Fruit fly (Drosophila melanogaster) whole organism, embryonic: ENCODE results near the gene CG15047.

Experiments used
- Asciz ChIP-seq: fragments of 200-800 bp; sonication (Bioruptor generic); optimal IDR thresholded peaks from 2 replicates; lab custom pipeline; 2017; ENCODE audit warnings: missing biosample characterization, mild to moderate bottlenecking, missing genetic modification characterization, missing genetic modification reagents
- C15 ChIP-seq: fragments of 200-800 bp; sonication (Bioruptor generic); IDR thresholded peaks from 3 replicates; pipeline ENCODE4 v1.3.6; 2022; ENCODE audit warnings: missing biosample characterization, missing genetic modification characterization
- CG12104 ChIP-seq: fragments of 200-800 bp; sonication (Bioruptor generic); optimal IDR thresholded peaks from 3 replicates; lab custom pipeline; 2016; ENCODE audit warnings: missing biosample characterization, missing genetic modification characterization
- CG13894 ChIP-seq: fragments of 200-800 bp; sonication (Bioruptor generic); optimal IDR thresholded peaks from 3 replicates; lab custom pipeline; 2018; ENCODE audit warnings: missing biosample characterization, mild to moderate bottlenecking, missing genetic modification characterization, moderate library complexity
- CG15601 ChIP-seq: fragments of 200-800 bp; sonication (Bioruptor generic); optimal IDR thresholded peaks from 3 replicates; lab custom pipeline; 2019; ENCODE audit warnings: missing biosample characterization, mild to moderate bottlenecking, missing genetic modification characterization, moderate library complexity
- CG15696 ChIP-seq: fragments of 200-800 bp; sonication (Bioruptor generic); optimal IDR thresholded peaks from 2 replicates; lab custom pipeline; 2019; ENCODE audit warnings: missing biosample characterization, mild to moderate bottlenecking, missing genetic modification characterization, moderate library complexity
- CG17385 ChIP-seq: fragments of 200-800 bp; sonication (Bioruptor generic); optimal IDR thresholded peaks from 3 replicates; lab custom pipeline; 2018; ENCODE audit warnings: missing biosample characterization, mild to moderate bottlenecking, missing genetic modification characterization
- CG17829 ChIP-seq: fragments of 200-800 bp; optimal IDR thresholded peaks from 2 replicates; lab custom pipeline; 2019; ENCODE audit warnings: missing biosample characterization, mild to moderate bottlenecking, missing genetic modification characterization, moderate library complexity
- CG18476 ChIP-seq: fragments of 200-800 bp; sonication (Bioruptor generic); optimal IDR thresholded peaks from 2 replicates; lab custom pipeline; 2016; ENCODE audit warnings: missing biosample characterization, mild to moderate bottlenecking, missing genetic modification characterization
- CG18619 ChIP-seq: fragments of 200-800 bp; sonication (Bioruptor generic); optimal IDR thresholded peaks from 3 replicates; lab custom pipeline; 2017; ENCODE audit warnings: missing biosample characterization, mild to moderate bottlenecking, missing genetic modification characterization
- CG2678 ChIP-seq: fragments of 200-800 bp; sonication (Bioruptor generic); optimal IDR thresholded peaks from 3 replicates; lab custom pipeline; 2019; ENCODE audit warnings: missing biosample characterization, mild to moderate bottlenecking, missing genetic modification characterization, moderate library complexity
- CG2889 ChIP-seq: fragments of 200-800 bp; sonication (Bioruptor generic); IDR thresholded peaks from 3 replicates; pipeline ENCODE4 v1.3.6; 2022; ENCODE audit warnings: missing biosample characterization, missing genetic modification characterization
- CG34422 ChIP-seq: fragments of 200-800 bp; sonication (Bioruptor generic); IDR thresholded peaks from 3 replicates; pipeline ENCODE4 v1.3.6; 2022; ENCODE audit warnings: missing biosample characterization, missing genetic modification characterization
- CG7839 ChIP-seq: fragments of 200-800 bp; sonication (Bioruptor generic); optimal IDR thresholded peaks from 3 replicates; lab custom pipeline; 2018; ENCODE audit warnings: missing biosample characterization, mild to moderate bottlenecking, missing genetic modification characterization, moderate library complexity
- CG9437 ChIP-seq: fragments of 200-800 bp; sonication (Bioruptor generic); optimal IDR thresholded peaks from 2 replicates; lab custom pipeline; 2018; ENCODE audit warnings: missing biosample characterization, mild to moderate bottlenecking, missing genetic modification characterization
- CG9817 ChIP-seq: fragments of 200-800 bp; sonication (Bioruptor generic); optimal IDR thresholded peaks from 2 replicates; lab custom pipeline; 2018; ENCODE audit warnings: missing biosample characterization, mild to moderate bottlenecking, missing genetic modification characterization, moderate library complexity
- Camta ChIP-seq: fragments of 200-800 bp; sonication (Bioruptor generic); optimal IDR thresholded peaks from 2 replicates; lab custom pipeline; 2016; ENCODE audit warnings: missing biosample characterization, missing genetic modification characterization
- Dad ChIP-seq: fragments of 200-800 bp; sonication (Bioruptor generic); optimal IDR thresholded peaks from 3 replicates; lab custom pipeline; 2016; ENCODE audit warnings: missing biosample characterization, missing genetic modification characterization
- Dip3 ChIP-seq: fragments of 200-800 bp; sonication (Bioruptor generic); optimal IDR thresholded peaks from 3 replicates; lab custom pipeline; 2016; ENCODE audit warnings: missing biosample characterization, missing genetic modification characterization
- Doc3 ChIP-seq: fragments of 200-800 bp; sonication (Bioruptor generic); IDR thresholded peaks from 3 replicates; pipeline ENCODE4 v1.3.6; 2022; ENCODE audit warnings: missing biosample characterization, missing genetic modification characterization; ENCODE audit not compliant: partially characterized antibody
- E2f2 ChIP-seq: fragments of 200-800 bp; sonication (Bioruptor generic); IDR thresholded peaks from 2 replicates; pipeline ENCODE4 v1.3.6; 2022; ENCODE audit warnings: missing biosample characterization, missing genetic modification characterization
- Fer3 ChIP-seq: fragments of 200-800 bp; sonication (Bioruptor generic); optimal IDR thresholded peaks from 2 replicates; lab custom pipeline; 2018; ENCODE audit warnings: missing biosample characterization, mild to moderate bottlenecking, missing genetic modification characterization, moderate library complexity
- H2.0 ChIP-seq: fragments of 200-800 bp; sonication (Bioruptor generic); IDR thresholded peaks from 2 replicates; pipeline ENCODE4 v1.3.6; 2022; ENCODE audit warnings: missing biosample characterization, missing genetic modification characterization
- Hey ChIP-seq: fragments of 200-800 bp; sonication (Bioruptor generic); optimal IDR thresholded peaks from 3 replicates; lab custom pipeline; 2018; ENCODE audit warnings: missing biosample characterization, mild to moderate bottlenecking, missing genetic modification characterization
- Mes4 ChIP-seq: fragments of 200-800 bp; sonication (Bioruptor generic); optimal IDR thresholded peaks from 2 replicates; lab custom pipeline; 2016; ENCODE audit warnings: missing biosample characterization, missing genetic modification characterization
- Oaz ChIP-seq: fragments of 200-800 bp; sonication (Bioruptor generic); IDR thresholded peaks from 2 replicates; pipeline ENCODE4 v1.3.6; 2022; ENCODE audit warnings: missing biosample characterization, missing genetic modification characterization
- Optix ChIP-seq: fragments of 200-800 bp; sonication (Bioruptor generic); IDR thresholded peaks from 3 replicates; pipeline ENCODE4 v1.3.6; 2022; ENCODE audit warnings: missing biosample characterization, missing genetic modification characterization
- Side ChIP-seq: fragments of 200-800 bp; sonication (Bioruptor generic); optimal IDR thresholded peaks from 2 replicates; lab custom pipeline; 2016; ENCODE audit warnings: missing biosample characterization, missing genetic modification characterization
- Spps ChIP-seq: fragments of 200-800 bp; sonication (Bioruptor generic); optimal IDR thresholded peaks from 2 replicates; lab custom pipeline; 2018; ENCODE audit warnings: missing biosample characterization, mild to moderate bottlenecking, missing genetic modification characterization
- chn ChIP-seq: fragments of 200-800 bp; sonication (Bioruptor generic); optimal IDR thresholded peaks from 2 replicates; lab custom pipeline; 2016; ENCODE audit warnings: missing biosample characterization, missing genetic modification characterization
- crc ChIP-seq: fragments of 200-800 bp; sonication (Bioruptor generic); optimal IDR thresholded peaks from 2 replicates; lab custom pipeline; 2016; ENCODE audit warnings: missing biosample characterization, missing genetic modification characterization
- grn ChIP-seq: fragments of 200-800 bp; sonication (Bioruptor generic); optimal IDR thresholded peaks from 3 replicates; lab custom pipeline; 2017; ENCODE audit warnings: missing biosample characterization, missing genetic modification characterization
- hb ChIP-seq: fragments of 200-800 bp; sonication (Bioruptor generic); IDR thresholded peaks from 3 replicates; pipeline ENCODE4 v1.3.6; 2022; ENCODE audit warnings: missing biosample characterization, missing genetic modification characterization; ENCODE audit not compliant: partially characterized antibody
- klu ChIP-seq: fragments of 200-800 bp; sonication (Bioruptor generic); IDR thresholded peaks from 2 replicates; pipeline ENCODE4 v1.3.6; 2022; ENCODE audit warnings: missing biosample characterization, missing genetic modification characterization
- lbe ChIP-seq: fragments of 200-800 bp; sonication (Bioruptor generic); optimal IDR thresholded peaks from 2 replicates; lab custom pipeline; 2016; ENCODE audit warnings: missing biosample characterization, mild to moderate bottlenecking, missing genetic modification characterization
- lola ChIP-seq, 3 experiments: fragments of >200 bp in 2 of 3; fragments of 200-800 bp in 1 of 3; sonication (Bioruptor generic) in 1 of 3; optimal IDR thresholded peaks; 2 replicates each; lab custom pipeline; 2017 to 2019; ENCODE audit warnings: missing biosample characterization in 3 of 3, missing genetic modification characterization in 3 of 3, mild to moderate bottlenecking in 1 of 3, moderate library complexity in 1 of 3
- pb ChIP-seq: fragments of 200-800 bp; sonication (Bioruptor generic); optimal IDR thresholded peaks from 3 replicates; lab custom pipeline; 2016; ENCODE audit warnings: missing biosample characterization, missing genetic modification characterization
- pita ChIP-seq: fragments of 200-800 bp; sonication (Bioruptor generic); optimal IDR thresholded peaks from 2 replicates; lab custom pipeline; 2017; ENCODE audit warnings: missing biosample characterization, mild to moderate bottlenecking, missing genetic modification characterization
- pum ChIP-seq: fragments of 200-800 bp; sonication (Bioruptor generic); optimal IDR thresholded peaks from 2 replicates; lab custom pipeline; 2016; ENCODE audit warnings: missing biosample characterization, missing genetic modification characterization
- rib ChIP-seq: fragments of 200-800 bp; sonication (Bioruptor generic); IDR thresholded peaks from 2 replicates; pipeline ENCODE4 v1.3.6; 2022; ENCODE audit warnings: missing biosample characterization, missing genetic modification characterization
- schlank ChIP-seq: fragments of 200-800 bp; sonication (Bioruptor generic); optimal IDR thresholded peaks from 2 replicates; lab custom pipeline; 2018; ENCODE audit warnings: missing biosample characterization, mild to moderate bottlenecking, missing genetic modification characterization
- sob ChIP-seq: fragments of 200-800 bp; sonication (Bioruptor generic); IDR thresholded peaks from 2 replicates; pipeline ENCODE4 v1.3.6; 2022; ENCODE audit warnings: missing biosample characterization, missing genetic modification characterization
- stwl ChIP-seq: fragments of 200-800 bp; sonication (Bioruptor generic); optimal IDR thresholded peaks from 3 replicates; lab custom pipeline; 2018; ENCODE audit warnings: missing biosample characterization, mild to moderate bottlenecking, missing genetic modification characterization, moderate library complexity
- sug ChIP-seq: fragments of 200-800 bp; optimal IDR thresholded peaks from 2 replicates; lab custom pipeline; 2019; ENCODE audit warnings: missing biosample characterization, mild to moderate bottlenecking, missing genetic modification characterization, moderate library complexity
- tgo ChIP-seq: fragments of 200-800 bp; sonication (Bioruptor generic); IDR thresholded peaks from 3 replicates; pipeline ENCODE4 v1.3.6; 2022; ENCODE audit warnings: missing biosample characterization, missing genetic modification characterization
- tin ChIP-seq: fragments of 200-800 bp; sonication (Bioruptor generic); optimal IDR thresholded peaks from 3 replicates; lab custom pipeline; 2016; ENCODE audit warnings: missing biosample characterization, missing genetic modification characterization
- trh ChIP-seq: fragments of 200-800 bp; sonication (Bioruptor generic); optimal IDR thresholded peaks from 2 replicates; lab custom pipeline; 2016; ENCODE audit warnings: missing biosample characterization, missing genetic modification characterization
- unc-4 ChIP-seq: fragments of 200-800 bp; sonication (Bioruptor generic); IDR thresholded peaks from 2 replicates; pipeline ENCODE4 v1.3.6; 2022; ENCODE audit warnings: missing biosample characterization, missing genetic modification characterization; ENCODE audit not compliant: partially characterized antibody
- usp ChIP-seq: fragments of >200 bp; optimal IDR thresholded peaks from 2 replicates; lab custom pipeline; 2017; ENCODE audit warnings: missing biosample characterization, missing genetic modification characterization

CG15047 gene

dm6 chrX:18506639-18507528 is 21.6 kb upstream of the CG15047 start (continued):
- TF ChIP-seq CG15601 (peak; percentile 42), Dip3 (GFP tag; lab: Kevin White, UChicago) (peak; percentile 70), Camta (GFP tag; lab: Kevin White, UChicago) (peak; percentile 64), Optix (peak; percentile 71; the same call in 2 of the 3 replicates), Hey (tag; lab: Kevin White, UChicago) (no peak), CG9817 (peak; percentile 15), lbe (GFP tag; lab: Kevin White, UChicago) (no peak), rib (GFP tag; lab: Robert Waterston, UW) (no peak), E2f2 (GFP tag; lab: Robert Waterston, UW) (peak; percentile 55), grn (GFP tag; lab: Kevin White, UChicago) (no peak), CG12104 (GFP tag; lab: Kevin White, UChicago) (peak; percentile 65), stwl (tag; lab: Kevin White, UChicago) (no peak), CG2889 (GFP tag; lab: Robert Waterston, UW) (0 out of 3 replicates have a peak, but pooled peaks have one; percentile 40), Fer3 (tag; lab: Kevin White, UChicago) (peak; percentile 67), CG18476 (peak; percentile 74), Asciz (GFP tag; lab: Kevin White, UChicago) (no peak), CG2678 (tag; lab: Kevin White, UChicago) (peak; percentile 78), C15 (GFP tag; lab: Robert Waterston, UW) (no peak), Oaz (GFP tag; lab: Robert Waterston, UW) (peak; percentile 51; the same call in 1 of the 2 replicates), hb (no peak), sob (GFP tag; lab: Robert Waterston, UW) (peak; percentile 81), CG7839 (tag; lab: Kevin White, UChicago) (peak; percentile 80), Mes4 (peak; percentile 71), H2.0 (peak; percentile 75), CG13894 (tag; lab: Kevin White, UChicago) (no peak), pita (GFP tag; lab: Kevin White, UChicago) (peak; percentile 25), CG9437 (peak; percentile 52), trh (no peak), tgo (peak; percentile 79; the same call in 2 of the 3 replicates), Side (GFP tag; lab: Kevin White, UChicago) (peak; percentile 75), pb (GFP tag; lab: Kevin White, UChicago) (peak; percentile 70), CG34422 (GFP tag; lab: Robert Waterston, UW) (peak; percentile 86), Dad (peak; percentile 44), CG17829 (peak; percentile 73), usp (GFP tag; lab: Kevin White, UChicago) (no peak), sug (tag; lab: Kevin White, UChicago) (no peak), tin (GFP tag; lab: Kevin White, UChicago) (peak; percentile 87), unc-4 (GFP tag; lab: Robert Waterston, UW) (no peak), pum (GFP tag; lab: Kevin White, UChicago) (peak; percentile 71), Spps (tag; lab: Kevin White, UChicago) (peak; percentile 62), crc (GFP tag; lab: Kevin White, UChicago) (peak; percentile 30), chn (GFP tag; lab: Kevin White, UChicago) (peak; percentile 78), CG18619 (GFP tag; lab: Kevin White, UChicago) (peak; percentile 54), Doc3 (no peak), CG17385 (peak; percentile 54), CG15696 (tag; lab: Kevin White, UChicago) (peak; percentile 9), schlank (tag; lab: Kevin White, UChicago) (no peak), klu (peak; percentile 30; the same call in 1 of the 2 replicates), lola (GFP tag; optimal IDR thresholded peaks at IDR 0.05; lab: Kevin White, UChicago) (peak in 1 of 3 experiments; percentile 48)
